Fruit fly (Drosophila melanogaster) whole organism, embryonic: ENCODE measurements around the gene r2d2.

ENCODE experiments used
- Asciz ChIP-seq: fragments of 200-800 bp; sonication (Bioruptor generic); optimal IDR thresholded peaks from 2 replicates; lab custom pipeline; 2017; ENCODE audit warnings: missing biosample characterization, mild to moderate bottlenecking, missing genetic modification characterization, missing genetic modification reagents
- BtbVII ChIP-seq: fragments of 200-800 bp; sonication (Bioruptor generic); optimal IDR thresholded peaks from 3 replicates; lab custom pipeline; 2017; ENCODE audit warnings: missing biosample characterization, mild to moderate bottlenecking, missing genetic modification characterization
- CG10274 ChIP-seq: fragments of 200-800 bp; sonication (Bioruptor generic); optimal IDR thresholded peaks from 3 replicates; lab custom pipeline; 2017; ENCODE audit warnings: missing biosample characterization, mild to moderate bottlenecking, missing genetic modification characterization
- CG12236 ChIP-seq: fragments of 200-800 bp; sonication (Bioruptor generic); optimal IDR thresholded peaks from 2 replicates; lab custom pipeline; 2016; ENCODE audit warnings: missing biosample characterization, missing genetic modification characterization
- CG15011 ChIP-seq: fragments of 200-800 bp; sonication (Bioruptor generic); optimal IDR thresholded peaks from 3 replicates; lab custom pipeline; 2018; ENCODE audit warnings: missing biosample characterization, mild to moderate bottlenecking, missing genetic modification characterization
- CG15269 ChIP-seq: fragments of 200-800 bp; sonication (Bioruptor generic); optimal IDR thresholded peaks from 2 replicates; lab custom pipeline; 2018; ENCODE audit warnings: missing biosample characterization, mild to moderate bottlenecking, missing genetic modification characterization, moderate library complexity
- CG17328 ChIP-seq: fragments of 200-800 bp; sonication (Bioruptor generic); IDR thresholded peaks from 2 replicates; pipeline ENCODE4 v1.3.6; 2022; ENCODE audit warnings: missing biosample characterization, missing genetic modification characterization
- CG18599 ChIP-seq: fragments of 200-800 bp; sonication (Bioruptor generic); optimal IDR thresholded peaks from 3 replicates; lab custom pipeline; 2017; ENCODE audit warnings: missing biosample characterization, missing genetic modification characterization, mild to moderate bottlenecking, moderate library complexity, missing genetic modification reagents
- CG2120 ChIP-seq: fragments of 200-800 bp; sonication (Bioruptor generic); optimal IDR thresholded peaks from 3 replicates; lab custom pipeline; 2016; ENCODE audit warnings: missing biosample characterization, missing genetic modification characterization
- CG2678 ChIP-seq: fragments of 200-800 bp; sonication (Bioruptor generic); optimal IDR thresholded peaks from 3 replicates; lab custom pipeline; 2019; ENCODE audit warnings: missing biosample characterization, mild to moderate bottlenecking, missing genetic modification characterization, moderate library complexity
- CG3726 ChIP-seq: fragments of 200-800 bp; sonication (Bioruptor generic); IDR thresholded peaks from 3 replicates; pipeline ENCODE4, ENCODE4 v1.3.6; 2022; ENCODE audit warnings: missing biosample characterization, missing genetic modification characterization
- CG4282 ChIP-seq: fragments of 200-800 bp; sonication (Bioruptor generic); optimal IDR thresholded peaks from 2 replicates; lab custom pipeline; 2016; ENCODE audit warnings: missing biosample characterization, missing genetic modification characterization
- CG6654 ChIP-seq: fragments of 200-800 bp; sonication (Bioruptor generic); optimal IDR thresholded peaks from 2 replicates; lab custom pipeline; 2017; ENCODE audit warnings: missing biosample characterization, mild to moderate bottlenecking, missing genetic modification characterization
- CG7271 ChIP-seq: fragments of 200-800 bp; sonication (Bioruptor generic); optimal IDR thresholded peaks from 2 replicates; lab custom pipeline; 2018; ENCODE audit warnings: missing biosample characterization, mild to moderate bottlenecking, missing genetic modification characterization, moderate library complexity
- CG7357 ChIP-seq: fragments of 200-800 bp; sonication (Bioruptor generic); IDR thresholded peaks from 3 replicates; pipeline ENCODE4 v1.3.6; 2022; ENCODE audit warnings: missing biosample characterization, missing genetic modification characterization
- CG8290 ChIP-seq, 3 experiments: fragments of 200-800 bp; sonication (Bioruptor generic); optimal IDR thresholded peaks; 2 replicates each; lab custom pipeline; 2016 to 2019; ENCODE audit warnings: missing biosample characterization in 3 of 3, missing genetic modification characterization in 3 of 3, mild to moderate bottlenecking in 2 of 3, moderate library complexity in 1 of 3
- CG8765 ChIP-seq: fragments of 200-800 bp; sonication (Bioruptor generic); IDR thresholded peaks from 2 replicates; pipeline ENCODE4 v1.3.6; 2022; ENCODE audit warnings: missing biosample characterization, missing genetic modification characterization
- CG9797 ChIP-seq: fragments of 200-800 bp; sonication (Bioruptor generic); optimal IDR thresholded peaks from 3 replicates; lab custom pipeline; 2018; ENCODE audit warnings: missing biosample characterization, mild to moderate bottlenecking, missing genetic modification characterization
- Fer1 ChIP-seq: fragments of 200-800 bp; sonication (Bioruptor generic); optimal IDR thresholded peaks from 2 replicates; lab custom pipeline; 2017; ENCODE audit warnings: missing biosample characterization, mild to moderate bottlenecking, missing genetic modification characterization
- H15 ChIP-seq: fragments of 200-800 bp; sonication (Bioruptor generic); IDR thresholded peaks from 3 replicates; pipeline ENCODE4 v1.3.6; 2022; ENCODE audit warnings: missing biosample characterization, missing genetic modification characterization
- Hsf ChIP-seq: fragments of 200-800 bp; sonication (Bioruptor generic); optimal IDR thresholded peaks from 3 replicates; lab custom pipeline; 2016; ENCODE audit warnings: missing biosample characterization, missing genetic modification characterization
- Lpt ChIP-seq: fragments of >200 bp; optimal IDR thresholded peaks from 2 replicates; lab custom pipeline; 2018; ENCODE audit warnings: missing biosample characterization, missing genetic modification characterization
- Mrtf ChIP-seq: fragments of 200-800 bp; sonication (Bioruptor generic); IDR thresholded peaks from 3 replicates; pipeline ENCODE4 v1.3.6; 2022; ENCODE audit warnings: missing biosample characterization, missing genetic modification characterization
- Ptx1 ChIP-seq: fragments of 200-800 bp; sonication (Bioruptor generic); IDR thresholded peaks from 2 replicates; pipeline ENCODE4 v1.3.6; 2022; ENCODE audit warnings: missing biosample characterization, missing genetic modification characterization
- Usf ChIP-seq: fragments of 200-800 bp; sonication (Bioruptor generic); optimal IDR thresholded peaks from 2 replicates; lab custom pipeline; 2017; ENCODE audit warnings: missing genotype, missing biosample characterization, missing genetic modification characterization
- ato ChIP-seq: fragments of 200-800 bp; sonication (Bioruptor generic); IDR thresholded peaks from 2 replicates; pipeline ENCODE4 v1.3.6; 2022; ENCODE audit warnings: missing biosample characterization, missing genetic modification characterization; ENCODE audit not compliant: partially characterized antibody
- bowl ChIP-seq: fragments of 200-800 bp; sonication (Bioruptor generic); IDR thresholded peaks from 2 replicates; pipeline ENCODE4 v1.3.6; 2022; ENCODE audit warnings: missing biosample characterization, missing genetic modification characterization
- chinmo ChIP-seq: fragments of 200-800 bp; sonication (Bioruptor generic); IDR thresholded peaks from 4 replicates; pipeline ENCODE4 v1.3.6; 2022; ENCODE audit warnings: missing biosample characterization, missing genetic modification characterization; ENCODE audit not compliant: partially characterized antibody
- ci ChIP-seq: fragments of 200-800 bp; sonication (Bioruptor generic); IDR thresholded peaks from 3 replicates; pipeline ENCODE4 v1.3.6; 2022; ENCODE audit warnings: missing biosample characterization, missing genetic modification characterization
- cwo ChIP-seq: fragments of 200-800 bp; sonication (Bioruptor generic); optimal IDR thresholded peaks from 3 replicates; lab custom pipeline; 2017; ENCODE audit warnings: missing biosample characterization, missing genetic modification characterization, mild to moderate bottlenecking, moderate library complexity, missing genetic modification reagents
- da ChIP-seq: fragments of 200-800 bp; sonication (Bioruptor generic); optimal IDR thresholded peaks from 2 replicates; lab custom pipeline; 2016; ENCODE audit warnings: missing biosample characterization, missing genetic modification characterization
- dysf ChIP-seq: fragments of 200-800 bp; sonication (Bioruptor generic); IDR thresholded peaks from 3 replicates; pipeline ENCODE4 v1.3.6; 2022; ENCODE audit warnings: missing biosample characterization, missing genetic modification characterization
- ewg ChIP-seq: fragments of 200-800 bp; sonication (Bioruptor generic); optimal IDR thresholded peaks from 3 replicates; lab custom pipeline; 2017; ENCODE audit warnings: mild to moderate bottlenecking, missing biosample characterization, missing genetic modification reagents, missing genetic modification characterization
- fd96Cb ChIP-seq: fragments of 200-800 bp; sonication (Bioruptor generic); optimal IDR thresholded peaks from 2 replicates; lab custom pipeline; 2018; ENCODE audit warnings: missing biosample characterization, mild to moderate bottlenecking, missing genetic modification characterization, moderate library complexity
- gem ChIP-seq: fragments of 200-800 bp; sonication (Bioruptor generic); optimal IDR thresholded peaks from 2 replicates; lab custom pipeline; 2019; ENCODE audit warnings: missing biosample characterization, mild to moderate bottlenecking, missing genetic modification characterization, moderate library complexity
- grau ChIP-seq: fragments of 200-800 bp; optimal IDR thresholded peaks from 3 replicates; lab custom pipeline; 2019; ENCODE audit warnings: missing biosample characterization, mild to moderate bottlenecking, missing genetic modification characterization, moderate library complexity
- grn ChIP-seq: fragments of 200-800 bp; sonication (Bioruptor generic); optimal IDR thresholded peaks from 3 replicates; lab custom pipeline; 2017; ENCODE audit warnings: missing biosample characterization, missing genetic modification characterization
- knrl ChIP-seq: fragments of 200-800 bp; sonication (Bioruptor generic); IDR thresholded peaks from 3 replicates; pipeline ENCODE4 v1.3.6; 2022; ENCODE audit warnings: missing biosample characterization, missing genetic modification characterization; ENCODE audit not compliant: partially characterized antibody
- odd ChIP-seq: fragments of 200-800 bp; sonication (Bioruptor generic); optimal IDR thresholded peaks from 2 replicates; lab custom pipeline; 2017; ENCODE audit warnings: missing biosample characterization, mild to moderate bottlenecking, missing genetic modification characterization
- org-1 ChIP-seq: fragments of 200-800 bp; sonication (Bioruptor generic); optimal IDR thresholded peaks from 2 replicates; lab custom pipeline; 2017; ENCODE audit warnings: missing biosample characterization, missing genetic modification characterization
- p53 ChIP-seq: fragments of 200-800 bp; sonication (Bioruptor generic); optimal IDR thresholded peaks from 2 replicates; lab custom pipeline; 2016; ENCODE audit warnings: missing biosample characterization, missing genetic modification characterization
- repo ChIP-seq: fragments of 200-800 bp; sonication (Bioruptor generic); optimal IDR thresholded peaks from 2 replicates; lab custom pipeline; 2016; ENCODE audit warnings: missing biosample characterization, missing genetic modification characterization
- row ChIP-seq: fragments of 200-800 bp; sonication (Bioruptor generic); IDR thresholded peaks from 3 replicates; pipeline ENCODE4 v1.3.6; 2022; ENCODE audit warnings: missing biosample characterization, missing genetic modification characterization
- sob ChIP-seq: fragments of 200-800 bp; sonication (Bioruptor generic); IDR thresholded peaks from 2 replicates; pipeline ENCODE4 v1.3.6; 2022; ENCODE audit warnings: missing biosample characterization, missing genetic modification characterization
- tgo ChIP-seq: fragments of 200-800 bp; sonication (Bioruptor generic); IDR thresholded peaks from 3 replicates; pipeline ENCODE4 v1.3.6; 2022; ENCODE audit warnings: missing biosample characterization, missing genetic modification characterization
- tna ChIP-seq: fragments of 200-800 bp; sonication (Bioruptor generic); IDR thresholded peaks from 2 replicates; pipeline ENCODE4 v1.3.6; 2022; ENCODE audit warnings: missing biosample characterization, missing genetic modification characterization; ENCODE audit not compliant: partially characterized antibody
- toy ChIP-seq: fragments of 200-800 bp; sonication (Bioruptor generic); IDR thresholded peaks from 2 replicates; pipeline ENCODE4 v1.3.6; 2022; ENCODE audit warnings: missing biosample characterization, missing genetic modification characterization
- ttk ChIP-seq: fragments of 200-800 bp; sonication (Bioruptor generic); IDR thresholded peaks from 2 replicates; pipeline ENCODE4 v2.1.2; 2022; ENCODE audit warnings: missing biosample characterization, missing genetic modification characterization
- zen2 ChIP-seq: fragments of 200-800 bp; sonication (Bioruptor generic); IDR thresholded peaks from 3 replicates; pipeline ENCODE4 v1.3.6; 2022; ENCODE audit warnings: missing biosample characterization, missing genetic modification characterization; ENCODE audit not compliant: partially characterized antibody

The r2d2 gene

DNA sequence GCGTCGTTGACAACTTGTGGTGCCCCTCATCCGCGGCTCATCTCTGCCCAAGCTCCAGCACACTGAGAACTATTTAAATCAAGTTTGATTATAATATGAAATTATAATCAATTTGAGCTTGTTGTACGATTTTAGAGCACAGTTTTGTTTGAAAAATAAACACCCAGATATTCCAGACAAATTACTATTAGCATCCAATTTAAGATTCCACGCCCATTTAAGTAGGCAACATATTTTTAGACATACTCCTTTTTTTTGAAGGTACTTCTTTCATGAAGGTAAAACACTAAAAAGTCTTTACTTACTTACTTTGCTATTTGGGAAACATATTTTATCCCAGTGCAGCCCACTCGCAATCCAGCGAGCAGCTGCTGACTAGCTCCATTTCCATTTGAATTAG, 38.1 kb downstream of the r2d2 start (continued):
- TF ChIP-seq CG8765 (GFP tag; lab: Robert Waterston, UW) = no peak
- TF ChIP-seq CG8290 (GFP tag; optimal IDR thresholded peaks at IDR 0.05; lab: Kevin White, UChicago) = no peak
- TF ChIP-seq CG8290 (tag; optimal IDR thresholded peaks at IDR 0.05; lab: Kevin White, UChicago) = no peak
- no peak for TF ChIP-seq toy (GFP tag; lab: Robert Waterston, UW)
- TF ChIP-seq knrl (GFP tag; lab: Robert Waterston, UW) = no peak
- TF ChIP-seq ci (GFP tag; lab: Robert Waterston, UW) = no peak
- no peak for TF ChIP-seq Lpt (GFP tag; lab: Kevin White, UChicago)
- TF ChIP-seq cwo (GFP tag; lab: Kevin White, UChicago) = peak; percentile 30
- TF ChIP-seq H15 (GFP tag; lab: Robert Waterston, UW) = no peak
- TF ChIP-seq Mrtf (GFP tag; lab: Robert Waterston, UW) = no peak
- TF ChIP-seq da (GFP tag; lab: Kevin White, UChicago) = no peak
- TF ChIP-seq CG7357 (GFP tag; lab: Robert Waterston, UW) = no peak
- TF ChIP-seq zen2 (GFP tag; lab: Robert Waterston, UW) = no peak
- TF ChIP-seq tgo = no peak
- TF ChIP-seq CG7271 (tag; lab: Kevin White, UChicago) = no peak
- TF ChIP-seq bowl (GFP tag; lab: Robert Waterston, UW) = no peak
- no peak for TF ChIP-seq fd96Cb (tag; lab: Kevin White, UChicago)
- TF ChIP-seq CG6654 = no peak
- no peak for TF ChIP-seq p53 (GFP tag; lab: Kevin White, UChicago)
- TF ChIP-seq tna (GFP tag; lab: Robert Waterston, UW) = no peak
- peak; percentile 41; the same call in 1 of the 3 replicates for TF ChIP-seq row (GFP tag; lab: Robert Waterston, UW)
- TF ChIP-seq CG10274 = no peak
- no peak for TF ChIP-seq CG4282 (GFP tag; lab: Kevin White, UChicago)

DNA sequence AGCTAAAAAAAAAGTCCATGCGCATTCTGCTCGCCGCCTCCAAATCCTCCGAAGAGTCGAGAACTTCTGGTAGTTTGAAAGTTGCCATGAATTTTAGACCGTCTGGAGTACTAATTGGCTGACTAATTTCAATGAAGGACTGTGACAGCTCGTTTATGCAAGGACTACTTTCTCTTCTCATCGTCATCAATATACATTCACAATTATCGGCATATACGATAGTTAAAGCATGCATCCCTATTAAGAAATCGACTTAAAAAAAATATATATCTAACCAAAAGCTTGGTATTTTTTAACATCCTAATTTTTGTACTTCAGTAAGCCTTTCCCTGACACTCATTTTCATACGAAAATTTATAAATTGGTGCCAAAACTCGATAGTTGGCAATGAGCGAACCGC, 40.2 kb downstream of the r2d2 start, which contains the start of gene CG14537:
Gene CG14537, plus strand, starts transcription at position 301 of the 400 bp plus-strand sequence.
- TF ChIP-seq repo (no peak), org-1 (no peak), CG3726 (GFP tag; lab: Robert Waterston, UW) (no peak), sob (GFP tag; lab: Robert Waterston, UW) (no peak), chinmo (GFP tag; lab: Robert Waterston, UW) (no peak), CG8765 (GFP tag; lab: Robert Waterston, UW) (no peak), CG9797 (GFP tag; lab: Kevin White, UChicago) (no peak), ato (GFP tag; lab: Robert Waterston, UW) (no peak), odd (GFP tag; lab: Kevin White, UChicago) (no peak), Hsf (GFP tag; lab: Kevin White, UChicago) (no peak), Fer1 (GFP tag; lab: Kevin White, UChicago) (no peak), BtbVII (GFP tag; lab: Kevin White, UChicago) (no peak), grn (GFP tag; lab: Kevin White, UChicago) (no peak), Asciz (GFP tag; lab: Kevin White, UChicago) (no peak), CG12236 (GFP tag; lab: Kevin White, UChicago) (no peak), CG4282 (GFP tag; lab: Kevin White, UChicago) (no peak)

DNA sequence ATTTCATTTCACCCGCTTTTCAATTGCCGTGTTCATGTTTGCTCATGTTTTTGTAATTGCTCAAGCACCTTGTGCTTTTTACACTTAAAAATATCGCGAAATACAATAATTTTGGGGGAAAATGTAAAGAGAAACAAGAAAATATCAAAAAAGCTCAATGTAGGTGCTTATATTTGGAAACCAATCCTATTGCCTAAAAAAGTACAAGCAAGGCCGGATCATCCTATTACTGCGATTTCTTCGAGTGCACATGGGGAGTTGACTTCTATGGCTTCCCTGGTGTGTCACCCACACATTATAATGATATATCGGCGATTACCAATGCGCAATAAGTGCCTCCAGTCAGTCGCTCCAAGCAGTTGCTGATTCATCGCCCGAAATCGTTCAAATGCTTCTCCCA, 41.3 kb downstream of the r2d2 start:
- TF ChIP-seq CG15269 (tag; lab: Kevin White, UChicago) = peak; percentile 29
- TF ChIP-seq CG18599 = peak; percentile 7
- TF ChIP-seq CG17328 (GFP tag; lab: Robert Waterston, UW) = 0 out of 2 replicates have a peak, but pooled peaks have one; percentile 38
- TF ChIP-seq CG2678 (tag; lab: Kevin White, UChicago) = no peak
- 0 out of 2 replicates have a peak, but pooled peaks have one; percentile 22 for TF ChIP-seq ttk
- TF ChIP-seq dysf (GFP tag; lab: Robert Waterston, UW) = peak; percentile 26; the same call in 1 of the 3 replicates
- TF ChIP-seq CG2120 (GFP tag; lab: Kevin White, UChicago) = peak; percentile 2
- peak; percentile 12 for TF ChIP-seq grau (tag; lab: Kevin White, UChicago)
- no peak for TF ChIP-seq ewg (GFP tag; lab: Kevin White, UChicago)
- no peak for TF ChIP-seq CG15011 (GFP tag; lab: Kevin White, UChicago)
- TF ChIP-seq Ptx1 (GFP tag; lab: Robert Waterston, UW) = 0 out of 2 replicates have a peak, but pooled peaks have one; percentile 30
- no peak for TF ChIP-seq Usf (GFP tag; lab: Kevin White, UChicago)
- peak; percentile 24 for TF ChIP-seq gem
